Worm (Caenorhabditis elegans) whole organism, midembryonic: ENCODE data around the gene thoc-7.

ENCODE experiments used
- T22C8.4 ChIP-seq: fragments of 200-800 bp; sonication (Bioruptor generic); IDR thresholded peaks from 2 replicates; pipeline ENCODE4 v1.3.6; 2022; ENCODE audit warnings: missing genetic modification characterization, missing compliant biosample characterization
- cog-1 ChIP-seq: sonication (generic microtip); optimal IDR thresholded peaks from 2 replicates; lab custom pipeline; 2016; ENCODE audit warnings: missing genetic modification characterization, missing compliant biosample characterization
- flt-1 ChIP-seq: fragments of 200-800 bp; sonication (Bioruptor generic); IDR thresholded peaks from 2 replicates; pipeline ENCODE4 v1.3.6; 2022; ENCODE audit warnings: missing genetic modification characterization, missing compliant biosample characterization
- klf-2 ChIP-seq: fragments of 200-800 bp; sonication (Bioruptor generic); conservative IDR thresholded peaks from 2 replicates; pipeline ENCODE4 v1.3.6; 2022; ENCODE audit warnings: missing genetic modification reagents, missing genetic modification characterization, missing compliant biosample characterization
- med-1 ChIP-seq: sonication (generic microtip); optimal IDR thresholded peaks from 2 replicates; lab custom pipeline; 2017; ENCODE audit warnings: missing genetic modification characterization, mild to moderate bottlenecking, missing compliant biosample characterization, antibody characterized with exemption, missing genetic modification reagents; ENCODE audit not compliant: insufficient read depth
- ref-1 ChIP-seq: fragments of 200-800 bp; sonication (Bioruptor generic); conservative IDR thresholded peaks from 2 replicates; pipeline ENCODE4 v1.3.6; 2022; ENCODE audit warnings: missing genetic modification reagents, missing genetic modification characterization, missing compliant biosample characterization
- tab-1 ChIP-seq: fragments of 200-800 bp; sonication (Bioruptor generic); IDR thresholded peaks from 2 replicates; pipeline ENCODE4 v1.3.6; 2022; ENCODE audit warnings: missing genetic modification characterization, missing compliant biosample characterization
- ztf-23 ChIP-seq: fragments of 200-800 bp; sonication (Bioruptor generic); IDR thresholded peaks from 2 replicates; pipeline ENCODE4 v1.3.6; 2022; ENCODE audit warnings: missing genetic modification reagents, missing genetic modification characterization, missing compliant biosample characterization
- ztf-29 ChIP-seq: fragments of 200-800 bp; sonication (Bioruptor generic); IDR thresholded peaks from 2 replicates; pipeline ENCODE4 v1.3.6; 2022; ENCODE audit warnings: missing genetic modification reagents, missing genetic modification characterization, missing compliant biosample characterization

DNA sequence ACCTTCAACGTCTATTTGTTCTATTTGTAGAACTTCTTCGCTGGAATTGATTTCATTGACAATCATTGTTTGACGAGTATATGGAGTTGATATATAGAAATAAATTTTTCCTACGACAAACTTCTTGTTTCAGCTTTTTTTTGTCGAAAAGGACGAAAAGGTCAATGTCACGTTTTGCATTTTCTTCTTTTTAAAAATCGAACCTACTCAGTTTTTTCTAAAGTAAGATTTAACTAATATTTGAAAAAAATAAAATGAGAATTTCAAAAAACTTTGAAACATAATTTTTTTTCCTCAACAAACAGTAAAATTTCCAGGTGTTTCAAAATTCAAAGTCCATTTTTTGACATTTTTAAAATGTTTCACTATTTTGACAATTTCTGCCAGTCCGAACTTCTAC, 46.2 kb upstream of the thoc-7 start, which contains the start of gene H08M01.1:
- TF ChIP-seq ztf-23 (GFP tag; lab: Robert Waterston, UW) (no peak), flt-1 (no peak), ztf-29 (GFP tag; lab: Robert Waterston, UW) (no peak), cog-1 (tag; lab: Kevin White, UChicago) (no peak), T22C8.4 (GFP tag; lab: Robert Waterston, UW) (no peak), tab-1 (GFP tag; lab: Robert Waterston, UW) (no peak), ref-1 (GFP tag; lab: Robert Waterston, UW) (no peak), med-1 (GFP tag; lab: Kevin White, UChicago) (no peak), klf-2 (GFP tag; lab: Robert Waterston, UW) (no peak)
